Fruit fly (Drosophila melanogaster) whole organism, embryonic: ENCODE measurements around the gene CG31122.

ENCODE experiments used
- Abd-B ChIP-seq: fragments of 200-800 bp; sonication (Bioruptor generic); optimal IDR thresholded peaks from 2 replicates; lab custom pipeline; 2018; ENCODE audit warnings: missing biosample characterization, mild to moderate bottlenecking, missing genetic modification characterization, moderate library complexity
- Adf1 ChIP-seq: fragments of 200-800 bp; sonication (Bioruptor generic); IDR thresholded peaks from 2 replicates; pipeline ENCODE4 v1.3.6; 2022; ENCODE audit warnings: missing biosample characterization, missing genetic modification characterization
- C15 ChIP-seq: fragments of 200-800 bp; sonication (Bioruptor generic); IDR thresholded peaks from 3 replicates; pipeline ENCODE4 v1.3.6; 2022; ENCODE audit warnings: missing biosample characterization, missing genetic modification characterization
- CG11247 ChIP-seq: fragments of 200-800 bp; sonication (Bioruptor generic); IDR thresholded peaks from 2 replicates; pipeline ENCODE4 v1.3.6; 2022; ENCODE audit warnings: missing biosample characterization, missing genetic modification characterization
- CG11398 ChIP-seq: fragments of 200-800 bp; sonication (Bioruptor generic); optimal IDR thresholded peaks from 2 replicates; lab custom pipeline; 2016; ENCODE audit warnings: missing biosample characterization, missing genetic modification characterization
- CG11696 ChIP-seq: fragments of 200-800 bp; sonication (Bioruptor generic); IDR thresholded peaks from 2 replicates; pipeline ENCODE4 v1.3.6; 2022; ENCODE audit warnings: missing biosample characterization, missing genetic modification characterization
- CG12104 ChIP-seq: fragments of 200-800 bp; sonication (Bioruptor generic); optimal IDR thresholded peaks from 3 replicates; lab custom pipeline; 2016; ENCODE audit warnings: missing biosample characterization, missing genetic modification characterization
- CG12219 ChIP-seq: fragments of 200-800 bp; sonication (Bioruptor generic); optimal IDR thresholded peaks from 3 replicates; lab custom pipeline; 2018; ENCODE audit warnings: missing biosample characterization, mild to moderate bottlenecking, missing genetic modification characterization
- CG14860 ChIP-seq: fragments of 200-800 bp; sonication (Bioruptor generic); IDR thresholded peaks from 3 replicates; pipeline ENCODE4 v1.3.6; 2022; ENCODE audit warnings: missing biosample characterization, missing genetic modification characterization; ENCODE audit not compliant: partially characterized antibody
- CG1529 ChIP-seq: fragments of 200-800 bp; sonication (Bioruptor generic); optimal IDR thresholded peaks from 3 replicates; lab custom pipeline; 2018; ENCODE audit warnings: missing biosample characterization, missing genetic modification characterization
- CG16815 ChIP-seq: fragments of 200-800 bp; sonication (Bioruptor generic); optimal IDR thresholded peaks from 3 replicates; lab custom pipeline; 2017; ENCODE audit warnings: missing biosample characterization, mild to moderate bottlenecking, missing genetic modification characterization
- CG17359 ChIP-seq: fragments of 200-800 bp; sonication (Bioruptor generic); optimal IDR thresholded peaks from 3 replicates; lab custom pipeline; 2018; ENCODE audit warnings: missing biosample characterization, mild to moderate bottlenecking, missing genetic modification characterization, moderate library complexity
- CG17912 ChIP-seq: fragments of 200-800 bp; sonication (Bioruptor generic); optimal IDR thresholded peaks from 2 replicates; lab custom pipeline; 2018; ENCODE audit warnings: missing biosample characterization, mild to moderate bottlenecking, missing genetic modification characterization
- CG30431 ChIP-seq: fragments of 200-800 bp; sonication (Bioruptor generic); optimal IDR thresholded peaks from 2 replicates; lab custom pipeline; 2017; ENCODE audit warnings: missing biosample characterization, missing genetic modification characterization
- CG3726 ChIP-seq: fragments of 200-800 bp; sonication (Bioruptor generic); IDR thresholded peaks from 3 replicates; pipeline ENCODE4, ENCODE4 v1.3.6; 2022; ENCODE audit warnings: missing biosample characterization, missing genetic modification characterization
- CG7839 ChIP-seq: fragments of 200-800 bp; sonication (Bioruptor generic); optimal IDR thresholded peaks from 3 replicates; lab custom pipeline; 2018; ENCODE audit warnings: missing biosample characterization, mild to moderate bottlenecking, missing genetic modification characterization, moderate library complexity
- CG7987 ChIP-seq: fragments of 200-800 bp; sonication (Bioruptor generic); optimal IDR thresholded peaks from 2 replicates; lab custom pipeline; 2018; ENCODE audit warnings: missing biosample characterization, mild to moderate bottlenecking, missing genetic modification characterization, moderate library complexity
- CG9817 ChIP-seq: fragments of 200-800 bp; sonication (Bioruptor generic); optimal IDR thresholded peaks from 2 replicates; lab custom pipeline; 2018; ENCODE audit warnings: missing biosample characterization, mild to moderate bottlenecking, missing genetic modification characterization, moderate library complexity
- CkIIα-i1 ChIP-seq: fragments of 200-800 bp; sonication (Bioruptor generic); IDR thresholded peaks from 2 replicates; pipeline ENCODE4 v1.3.6; 2022; ENCODE audit warnings: missing biosample characterization, missing genetic modification characterization
- D19B ChIP-seq: fragments of 200-800 bp; sonication (Bioruptor generic); optimal IDR thresholded peaks from 2 replicates; lab custom pipeline; 2017; ENCODE audit warnings: missing biosample characterization, mild to moderate bottlenecking, missing genetic modification characterization
- Dad ChIP-seq: fragments of 200-800 bp; sonication (Bioruptor generic); optimal IDR thresholded peaks from 3 replicates; lab custom pipeline; 2016; ENCODE audit warnings: missing biosample characterization, missing genetic modification characterization
- Dek ChIP-seq: fragments of 200-800 bp; sonication (Bioruptor generic); optimal IDR thresholded peaks from 3 replicates; lab custom pipeline; 2019; ENCODE audit warnings: missing biosample characterization, mild to moderate bottlenecking, missing genetic modification characterization, moderate library complexity
- Dp ChIP-seq: fragments of 200-800 bp; sonication (Bioruptor generic); optimal IDR thresholded peaks from 2 replicates; lab custom pipeline; 2018; ENCODE audit warnings: missing biosample characterization, mild to moderate bottlenecking, missing genetic modification characterization, moderate library complexity
- Fer2 ChIP-seq: fragments of 200-800 bp; sonication (Bioruptor generic); optimal IDR thresholded peaks from 2 replicates; lab custom pipeline; 2018; ENCODE audit warnings: missing biosample characterization, mild to moderate bottlenecking, missing genetic modification characterization, moderate library complexity
- HLH4C ChIP-seq: fragments of 200-800 bp; sonication (Bioruptor generic); IDR thresholded peaks from 3 replicates; pipeline ENCODE4 v1.3.6; 2022; ENCODE audit warnings: missing biosample characterization, missing genetic modification characterization; ENCODE audit not compliant: partially characterized antibody
- HLHmδ ChIP-seq: fragments of 200-800 bp; sonication (Bioruptor generic); optimal IDR thresholded peaks from 2 replicates; lab custom pipeline; 2018; ENCODE audit warnings: missing biosample characterization, mild to moderate bottlenecking, missing genetic modification characterization, moderate library complexity
- Hsf ChIP-seq: fragments of 200-800 bp; sonication (Bioruptor generic); optimal IDR thresholded peaks from 3 replicates; lab custom pipeline; 2016; ENCODE audit warnings: missing biosample characterization, missing genetic modification characterization
- Lpt ChIP-seq: fragments of >200 bp; optimal IDR thresholded peaks from 2 replicates; lab custom pipeline; 2018; ENCODE audit warnings: missing biosample characterization, missing genetic modification characterization
- Pdp1 ChIP-seq, 2 experiments: fragments of 200-800 bp; sonication (Bioruptor generic); optimal IDR thresholded peaks; 3 replicates each; lab custom pipeline; 2016; ENCODE audit warnings: missing biosample characterization in 2 of 2, missing genetic modification characterization in 2 of 2, mild to moderate bottlenecking in 1 of 2, moderate library complexity in 1 of 2
- Rx ChIP-seq: fragments of 200-800 bp; sonication (Bioruptor generic); IDR thresholded peaks from 2 replicates; pipeline ENCODE4 v1.3.6; 2022; ENCODE audit warnings: missing biosample characterization, missing genetic modification characterization
- Taf1 ChIP-seq: fragments of 200-800 bp; sonication (Bioruptor generic); IDR thresholded peaks from 2 replicates; pipeline ENCODE4 v1.3.6; 2022; ENCODE audit warnings: missing biosample characterization, missing genetic modification characterization
- ap ChIP-seq: fragments of 200-800 bp; sonication (Bioruptor generic); IDR thresholded peaks from 2 replicates; pipeline ENCODE4 v1.3.6; 2022; ENCODE audit warnings: missing biosample characterization, missing genetic modification characterization
- bowl ChIP-seq: fragments of 200-800 bp; sonication (Bioruptor generic); IDR thresholded peaks from 2 replicates; pipeline ENCODE4 v1.3.6; 2022; ENCODE audit warnings: missing biosample characterization, missing genetic modification characterization
- cg ChIP-seq: fragments of 200-800 bp; sonication (Bioruptor generic); optimal IDR thresholded peaks from 3 replicates; lab custom pipeline; 2019; ENCODE audit warnings: missing biosample characterization, mild to moderate bottlenecking, missing genetic modification characterization, moderate library complexity
- ci ChIP-seq: fragments of 200-800 bp; sonication (Bioruptor generic); IDR thresholded peaks from 3 replicates; pipeline ENCODE4 v1.3.6; 2022; ENCODE audit warnings: missing biosample characterization, missing genetic modification characterization
- corto ChIP-seq: fragments of 200-800 bp; sonication (Bioruptor generic); optimal IDR thresholded peaks from 2 replicates; lab custom pipeline; 2016; ENCODE audit warnings: missing biosample characterization, mild to moderate bottlenecking, missing genetic modification characterization, moderate library complexity
- crc ChIP-seq: fragments of 200-800 bp; sonication (Bioruptor generic); optimal IDR thresholded peaks from 2 replicates; lab custom pipeline; 2016; ENCODE audit warnings: missing biosample characterization, missing genetic modification characterization
- crol ChIP-seq: fragments of 200-800 bp; sonication (Bioruptor generic); IDR thresholded peaks from 2 replicates; pipeline ENCODE4 v1.3.6; 2022; ENCODE audit warnings: missing biosample characterization, missing genetic modification characterization
- fd96Cb ChIP-seq: fragments of 200-800 bp; sonication (Bioruptor generic); optimal IDR thresholded peaks from 2 replicates; lab custom pipeline; 2018; ENCODE audit warnings: missing biosample characterization, mild to moderate bottlenecking, missing genetic modification characterization, moderate library complexity
- ham ChIP-seq: fragments of 200-800 bp; sonication (Bioruptor generic); IDR thresholded peaks from 2 replicates; pipeline ENCODE4 v1.3.6; 2022; ENCODE audit warnings: missing biosample characterization, missing genetic modification characterization
- ind ChIP-seq: fragments of 200-800 bp; sonication (Bioruptor generic); optimal IDR thresholded peaks from 3 replicates; lab custom pipeline; 2016; ENCODE audit warnings: missing biosample characterization, missing genetic modification characterization
- klu ChIP-seq: fragments of 200-800 bp; sonication (Bioruptor generic); IDR thresholded peaks from 2 replicates; pipeline ENCODE4 v1.3.6; 2022; ENCODE audit warnings: missing biosample characterization, missing genetic modification characterization
- knrl ChIP-seq: fragments of 200-800 bp; sonication (Bioruptor generic); IDR thresholded peaks from 3 replicates; pipeline ENCODE4 v1.3.6; 2022; ENCODE audit warnings: missing biosample characterization, missing genetic modification characterization; ENCODE audit not compliant: partially characterized antibody
- pros ChIP-seq: fragments of 200-800 bp; sonication (Bioruptor generic); optimal IDR thresholded peaks from 3 replicates; lab custom pipeline; 2019; ENCODE audit warnings: missing biosample characterization, mild to moderate bottlenecking, missing genetic modification characterization, moderate library complexity
- pum ChIP-seq: fragments of 200-800 bp; sonication (Bioruptor generic); optimal IDR thresholded peaks from 2 replicates; lab custom pipeline; 2016; ENCODE audit warnings: missing biosample characterization, missing genetic modification characterization
- slp2 ChIP-seq: fragments of 200-800 bp; sonication (Bioruptor generic); optimal IDR thresholded peaks from 2 replicates; lab custom pipeline; 2016; ENCODE audit warnings: missing biosample characterization, missing genetic modification characterization
- tap ChIP-seq: fragments of 200-800 bp; optimal IDR thresholded peaks from 3 replicates; lab custom pipeline; 2019; ENCODE audit warnings: missing biosample characterization, mild to moderate bottlenecking, missing genetic modification characterization, moderate library complexity
- tio ChIP-seq: fragments of 200-800 bp; sonication (Bioruptor generic); optimal IDR thresholded peaks from 2 replicates; lab custom pipeline; 2017; ENCODE audit warnings: missing biosample characterization, missing genetic modification characterization, inconsistent platforms
- tll ChIP-seq, 2 experiments: fragments of 200-800 bp in 1 of 2; fragments of >200 bp in 1 of 2; sonication (Bioruptor generic) in 1 of 2; optimal IDR thresholded peaks; 2 replicates each; lab custom pipeline; 2017 to 2019; ENCODE audit warnings: missing biosample characterization in 2 of 2, missing genetic modification characterization in 2 of 2, mild to moderate bottlenecking in 1 of 2, moderate library complexity in 1 of 2
- wor ChIP-seq: fragments of 200-800 bp; sonication (Bioruptor generic); IDR thresholded peaks from 2 replicates; pipeline ENCODE4 v1.3.6; 2022; ENCODE audit warnings: missing biosample characterization, missing genetic modification characterization

Gene CG31122

dm6 chr3R:18365978-18366643 is 46.6 kb downstream of the CG31122 start, which contains the start of the genes WRNexo and Nup43 (continued):
- TF ChIP-seq klu (GFP tag; lab: Robert Waterston, UW) (no peak; the same call in 1 of the 2 replicates), crc (GFP tag; lab: Kevin White, UChicago) (no peak), CG14860 (no peak), CG11398 (no peak), Pdp1 (GFP tag; optimal IDR thresholded peaks at IDR 0.05; lab: Kevin White, UChicago) (peak; percentile 9 to 50), corto (GFP tag; lab: Kevin White, UChicago) (no peak), tap (tag; lab: Kevin White, UChicago) (no peak), pum (peak; percentile 47), CG12219 (GFP tag; lab: Kevin White, UChicago) (no peak), ci (GFP tag; lab: Robert Waterston, UW) (no peak; the same call in 2 of the 3 replicates), Fer2 (tag; lab: Kevin White, UChicago) (no peak), Dp (GFP tag; lab: Kevin White, UChicago) (peak; percentile 68), C15 (no peak), knrl (GFP tag; lab: Robert Waterston, UW) (no peak), CG7987 (GFP tag; lab: Kevin White, UChicago) (no peak), bowl (no peak), tll (GFP tag; optimal IDR thresholded peaks at IDR 0.05; lab: Kevin White, UChicago) (no peak), CG7839 (tag; lab: Kevin White, UChicago) (peak; percentile 45), Lpt (no peak), CG3726 (no peak), CkIIα-i1 (no peak), CG9817 (tag; lab: Kevin White, UChicago) (peak; percentile 55), CG11247 (GFP tag; lab: Robert Waterston, UW) (no peak), ham (GFP tag; lab: Robert Waterston, UW) (no peak), CG30431 (no peak), tio (GFP tag; lab: Kevin White, UChicago) (peak; percentile 46), HLHmδ (GFP tag; lab: Kevin White, UChicago) (no peak), ind (peak; percentile 49), D19B (GFP tag; lab: Kevin White, UChicago) (no peak), ap (GFP tag; lab: Robert Waterston, UW) (no peak), Adf1 (no peak), slp2 (peak; percentile 43), HLH4C (no peak), Abd-B (GFP tag; lab: Kevin White, UChicago) (peak; percentile 47), CG17912 (GFP tag; lab: Kevin White, UChicago) (no peak), Dad (GFP tag; lab: Kevin White, UChicago) (peak; percentile 1), CG16815 (GFP tag; lab: Kevin White, UChicago) (peak; percentile 17), CG17359 (no peak), cg (no peak), fd96Cb (tag; lab: Kevin White, UChicago) (peak; percentile 40), Dek (tag; lab: Kevin White, UChicago) (no peak), CG12104 (GFP tag; lab: Kevin White, UChicago) (no peak), Hsf (GFP tag; lab: Kevin White, UChicago) (peak; percentile 38), CG1529 (no peak), wor (no peak), CG11696 (no peak), crol (GFP tag; lab: Robert Waterston, UW) (no peak), Taf1 (GFP tag; lab: Robert Waterston, UW) (no peak), pros (GFP tag; lab: Kevin White, UChicago) (no peak), Rx (GFP tag; lab: Robert Waterston, UW) (0 out of 2 replicates have a peak, but pooled peaks have one; percentile 20)
